Worm (Caenorhabditis elegans): ENCODE results near the gene srx-108.

DNA sequence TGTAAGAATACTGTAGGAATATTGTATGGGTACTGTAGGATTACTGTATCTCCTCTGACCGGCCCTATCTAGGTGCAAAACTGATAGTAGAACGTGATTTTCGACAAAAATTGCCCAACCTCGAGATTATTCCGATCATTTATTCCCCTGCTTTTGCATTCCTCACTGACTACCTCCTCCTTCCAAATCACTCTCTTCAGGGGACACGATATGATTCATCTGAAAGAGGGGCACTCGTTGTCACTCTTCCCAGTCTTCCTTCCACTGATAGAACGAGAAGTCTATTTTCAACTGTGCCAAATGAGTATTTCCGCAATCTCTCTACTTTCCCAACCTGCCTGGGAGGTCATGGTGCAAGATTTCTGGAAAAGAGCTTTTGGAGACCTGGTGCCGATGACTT lies 34.2 kb downstream of the srx-108 start, which contains the start of gene F12E12.2:
- TF ChIP-seq nhr-237 (tag; optimal IDR thresholded peaks at IDR 0.05): no peak
- no peak for TF ChIP-seq unc-130 (tag; optimal IDR thresholded peaks at IDR 0.05)
- no peak for TF ChIP-seq ztf-11 (tag; optimal IDR thresholded peaks at IDR 0.05)
- no peak for TF ChIP-seq fkh-4 (tag; optimal IDR thresholded peaks at IDR 0.05; ENCODE audit: borderline replicate concordance)
- no peak for TF ChIP-seq nhr-28 (tag; optimal IDR thresholded peaks at IDR 0.05)
- TF ChIP-seq mdl-1 (tag; optimal IDR thresholded peaks at IDR 0.05): no peak
- TF ChIP-seq fos-1 (tag; optimal IDR thresholded peaks at IDR 0.05): no peak
- no peak for TF ChIP-seq snpc-4 (tag; optimal IDR thresholded peaks at IDR 0.05)
- TF ChIP-seq lin-15B (tag; optimal IDR thresholded peaks at IDR 0.05): no peak
- no peak for TF ChIP-seq jun-1 (tag; optimal IDR thresholded peaks at IDR 0.05)
- TF ChIP-seq lir-3 (tag; optimal IDR thresholded peaks at IDR 0.05; ENCODE audit: poor library complexity): no peak
- TF ChIP-seq nhr-11 (tag; optimal IDR thresholded peaks at IDR 0.05): no peak

Measured in whole organism, L1 larva.